Fruit fly (Drosophila melanogaster): ENCODE results near the gene Nnf1b.
A peak's percentile ranks its signal among the peaks of the same experiment; 100 is the strongest.

The Nnf1b gene

DNA sequence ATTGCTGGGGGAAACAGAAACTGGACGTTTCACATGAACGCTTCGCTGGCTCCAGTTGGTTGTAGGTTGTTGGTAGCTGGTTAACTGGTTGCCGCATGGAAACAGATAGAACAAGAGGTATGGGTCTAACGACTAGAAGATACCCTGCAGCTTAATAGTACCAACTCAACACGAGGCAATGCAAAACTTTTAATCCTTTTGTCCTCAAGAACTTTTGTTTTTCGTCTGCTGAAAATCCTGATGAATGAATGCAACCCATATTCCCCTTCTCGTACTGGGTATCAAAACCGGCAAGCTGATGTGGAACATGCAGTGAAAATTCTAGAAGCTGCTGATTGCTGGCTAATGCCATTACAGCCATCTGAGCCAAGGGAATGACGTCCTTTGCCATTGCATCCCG, 27.6 kb downstream of the Nnf1b start (continued):
- TF ChIP-seq Rx (GFP tag; IDR thresholded peaks at IDR 0.05): peak; percentile 55; the same call in 1 of the 2 replicates
- TF ChIP-seq crp (GFP tag; optimal IDR thresholded peaks at IDR 0.05): no peak
- TF ChIP-seq E2f2 (GFP tag; IDR thresholded peaks at IDR 0.05): peak; percentile 39; the same call in 1 of the 2 replicates
- no peak for TF ChIP-seq CG32532 (GFP tag; IDR thresholded peaks at IDR 0.05)
- TF ChIP-seq CG12769 (tag; optimal IDR thresholded peaks at IDR 0.05): peak; percentile 64
- peak; percentile 5 for TF ChIP-seq CG10267 (tag; optimal IDR thresholded peaks at IDR 0.05)
- peak; percentile 30; the same call in 1 of the 2 replicates for TF ChIP-seq CG14014 (GFP tag; IDR thresholded peaks at IDR 0.05)
- peak; percentile 35 for TF ChIP-seq CG9609 (GFP tag; optimal IDR thresholded peaks at IDR 0.05)
- peak; percentile 45 for TF ChIP-seq CG7839 (tag; optimal IDR thresholded peaks at IDR 0.05)
- no peak for TF ChIP-seq NfI (GFP tag; optimal IDR thresholded peaks at IDR 0.05)
- peak; percentile 46 for TF ChIP-seq CG7786 (GFP tag; optimal IDR thresholded peaks at IDR 0.05)
- peak; percentile 29 for TF ChIP-seq tio (GFP tag; optimal IDR thresholded peaks at IDR 0.05)
- no peak for TF ChIP-seq sc (optimal IDR thresholded peaks at IDR 0.05)
- peak; percentile 58 for TF ChIP-seq sc (GFP tag; optimal IDR thresholded peaks at IDR 0.05)
- TF ChIP-seq CG8944 (GFP tag; optimal IDR thresholded peaks at IDR 0.05): peak; percentile 52
- peak; percentile 74 for TF ChIP-seq slbo (GFP tag; IDR thresholded peaks at IDR 0.05)
- 0 out of 3 replicates have a peak, but pooled peaks have one; percentile 8 for TF ChIP-seq CG11695 (GFP tag; IDR thresholded peaks at IDR 0.05)
- peak; percentile 53 for TF ChIP-seq CG12391 (tag; optimal IDR thresholded peaks at IDR 0.05)
- TF ChIP-seq CG1602 (GFP tag; optimal IDR thresholded peaks at IDR 0.05): peak; percentile 56

DNA sequence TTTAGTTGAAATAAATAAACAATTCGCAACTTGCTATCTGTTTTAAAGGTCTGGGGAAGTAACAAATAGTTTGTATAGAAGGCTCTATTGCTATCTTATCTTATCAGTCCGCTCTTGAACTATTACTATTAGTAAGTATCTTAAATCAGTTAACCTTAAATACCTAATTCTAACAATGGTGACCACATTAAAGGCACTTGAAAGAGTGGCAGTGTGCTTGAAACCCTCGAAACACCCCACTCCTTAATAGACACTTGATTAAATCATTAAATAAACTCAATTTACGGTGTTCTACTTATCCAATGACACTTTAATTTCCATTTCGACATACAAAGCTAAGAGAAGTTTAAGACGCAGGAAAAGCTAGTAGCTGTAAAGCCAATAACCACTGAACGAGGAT, 28.4 kb downstream of the Nnf1b start:
- TF ChIP-seq mirr (GFP tag; optimal IDR thresholded peaks at IDR 0.05) (peak; percentile 62), CG15479 (GFP tag; optimal IDR thresholded peaks at IDR 0.05) (no peak), nmo (GFP tag; optimal IDR thresholded peaks at IDR 0.05) (no peak), CG18619 (GFP tag; optimal IDR thresholded peaks at IDR 0.05) (no peak), exex (tag; optimal IDR thresholded peaks at IDR 0.05) (peak; percentile 97), croc (GFP tag; conservative IDR thresholded peaks at IDR 0.05) (no peak), CG10543 (GFP tag; optimal IDR thresholded peaks at IDR 0.05) (no peak), Med (GFP tag) (peak; percentile 3), sd (tag; optimal IDR thresholded peaks at IDR 0.05) (no peak), sug (tag; optimal IDR thresholded peaks at IDR 0.05) (peak; percentile 29), CG4424 (GFP tag; optimal IDR thresholded peaks at IDR 0.05) (no peak), grn (GFP tag; optimal IDR thresholded peaks at IDR 0.05) (peak; percentile 22), CG18599 (GFP tag; optimal IDR thresholded peaks at IDR 0.05) (peak; percentile 3)

DNA sequence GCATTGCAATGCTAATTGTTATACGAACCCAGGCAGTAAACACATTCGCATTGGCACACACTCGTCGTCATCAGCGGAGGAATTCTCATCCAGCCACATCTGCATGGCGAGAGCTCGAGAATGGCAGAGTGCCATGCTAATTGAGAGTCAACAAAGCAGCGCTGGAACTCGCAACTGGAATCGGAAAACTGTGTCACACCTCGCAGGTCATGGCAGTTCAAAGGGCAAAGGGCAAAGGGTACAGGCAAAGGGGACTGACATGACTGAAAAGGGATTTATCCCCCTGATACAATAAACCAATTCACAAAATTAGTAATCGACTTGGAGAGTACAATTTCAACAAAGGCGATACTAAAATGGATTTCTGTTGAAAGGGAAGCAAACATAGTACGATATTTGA, 29.6 kb downstream of the Nnf1b start:
- TF ChIP-seq CG2199 (GFP tag; IDR thresholded peaks at IDR 0.05): no peak
- TF ChIP-seq Hr78 (GFP tag; optimal IDR thresholded peaks at IDR 0.05): peak in 1 of 2 experiments; percentile 84

DNA sequence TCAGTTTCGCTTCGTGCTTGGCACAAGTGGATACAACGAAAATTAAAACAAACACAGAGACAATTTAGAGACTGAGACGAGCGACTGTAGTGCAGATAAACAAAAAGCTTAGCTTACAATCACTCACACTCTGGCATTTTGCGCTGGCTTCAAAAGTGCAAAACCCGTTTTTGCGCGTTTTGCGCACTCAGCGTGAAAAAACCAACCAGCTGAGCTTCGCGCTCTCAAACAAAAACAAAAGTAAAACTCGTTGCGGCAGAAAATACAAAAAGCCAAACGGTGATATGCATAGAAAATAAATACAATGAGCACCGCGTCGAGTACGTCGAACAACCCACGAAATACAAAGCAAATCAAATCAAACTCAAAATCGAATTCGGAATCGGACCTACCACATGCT, 30.3 kb downstream of the Nnf1b start:
- TF ChIP-seq lov (optimal IDR thresholded peaks at IDR 0.05) (no peak), lov (GFP tag; IDR thresholded peaks at IDR 0.05) (no peak), CG34224 (GFP tag; IDR thresholded peaks at IDR 0.05; ENCODE audit: partially characterized antibody) (0 out of 3 replicates have a peak, but pooled peaks have one; percentile 19), D (optimal IDR thresholded peaks at IDR 0.05) (no peak), D (GFP tag; optimal IDR thresholded peaks at IDR 0.05) (no peak), CG4360 (GFP tag; IDR thresholded peaks at IDR 0.05) (no peak), NC2β (GFP tag; optimal IDR thresholded peaks at IDR 0.05) (no peak), pzg (GFP tag; optimal IDR thresholded peaks at IDR 0.05) (no peak), Dref (GFP tag; IDR thresholded peaks at IDR 0.05) (no peak), CG13624 (GFP tag; optimal IDR thresholded peaks at IDR 0.05) (no peak), Drgx (GFP tag; IDR thresholded peaks at IDR 0.05) (0 out of 2 replicates have a peak, but pooled peaks have one; percentile 33), Elba2 (GFP tag; optimal IDR thresholded peaks at IDR 0.05) (no peak), cg (GFP tag; optimal IDR thresholded peaks at IDR 0.05) (peak; percentile 3), CG2875 (GFP tag; optimal IDR thresholded peaks at IDR 0.05) (no peak), CG17385 (GFP tag; optimal IDR thresholded peaks at IDR 0.05) (no peak)

All from whole organism, embryonic.